Fruit fly (Drosophila melanogaster) whole organism, embryonic: ENCODE data around the gene Alp13.

Source experiments
- Antp ChIP-seq: fragments of 200-800 bp; sonication (Bioruptor generic); optimal IDR thresholded peaks from 3 replicates; lab custom pipeline; 2016; ENCODE audit warnings: missing biosample characterization, missing genetic modification characterization
- Asciz ChIP-seq: fragments of 200-800 bp; sonication (Bioruptor generic); optimal IDR thresholded peaks from 2 replicates; lab custom pipeline; 2017; ENCODE audit warnings: missing biosample characterization, mild to moderate bottlenecking, missing genetic modification characterization, missing genetic modification reagents
- CG11695 ChIP-seq: fragments of 200-800 bp; sonication (Bioruptor generic); IDR thresholded peaks from 3 replicates; pipeline ENCODE4 v1.3.6; 2022; ENCODE audit warnings: missing biosample characterization, missing genetic modification characterization
- CG12071 ChIP-seq: fragments of 200-800 bp; sonication (Bioruptor generic); optimal IDR thresholded peaks from 3 replicates; lab custom pipeline; 2018; ENCODE audit warnings: missing biosample characterization, mild to moderate bottlenecking, missing genetic modification characterization
- CG12104 ChIP-seq: fragments of 200-800 bp; sonication (Bioruptor generic); optimal IDR thresholded peaks from 3 replicates; lab custom pipeline; 2016; ENCODE audit warnings: missing biosample characterization, missing genetic modification characterization
- CG13894 ChIP-seq: fragments of 200-800 bp; sonication (Bioruptor generic); optimal IDR thresholded peaks from 3 replicates; lab custom pipeline; 2018; ENCODE audit warnings: missing biosample characterization, mild to moderate bottlenecking, missing genetic modification characterization, moderate library complexity
- CG15479 ChIP-seq: fragments of 200-800 bp; sonication (Bioruptor generic); optimal IDR thresholded peaks from 3 replicates; lab custom pipeline; 2019; ENCODE audit warnings: missing biosample characterization, mild to moderate bottlenecking, missing genetic modification characterization, moderate library complexity
- CG1603 ChIP-seq: fragments of 200-800 bp; sonication (Bioruptor generic); optimal IDR thresholded peaks from 2 replicates; lab custom pipeline; 2019; ENCODE audit warnings: missing biosample characterization, mild to moderate bottlenecking, missing genetic modification characterization, moderate library complexity
- CG17912 ChIP-seq: fragments of 200-800 bp; sonication (Bioruptor generic); optimal IDR thresholded peaks from 2 replicates; lab custom pipeline; 2018; ENCODE audit warnings: missing biosample characterization, mild to moderate bottlenecking, missing genetic modification characterization
- CG18262 ChIP-seq: fragments of 200-800 bp; optimal IDR thresholded peaks from 3 replicates; lab custom pipeline; 2019; ENCODE audit warnings: missing biosample characterization, mild to moderate bottlenecking, missing genetic modification characterization, moderate library complexity
- CG18599 ChIP-seq: fragments of 200-800 bp; sonication (Bioruptor generic); optimal IDR thresholded peaks from 3 replicates; lab custom pipeline; 2017; ENCODE audit warnings: missing biosample characterization, missing genetic modification characterization, mild to moderate bottlenecking, moderate library complexity, missing genetic modification reagents
- CG18764 ChIP-seq: fragments of 200-800 bp; sonication (Bioruptor generic); optimal IDR thresholded peaks from 3 replicates; lab custom pipeline; 2016; ENCODE audit warnings: missing biosample characterization, missing genetic modification characterization
- CG2199 ChIP-seq: fragments of 200-800 bp; sonication (Bioruptor generic); IDR thresholded peaks from 3 replicates; pipeline ENCODE4 v1.3.6; 2022; ENCODE audit warnings: missing biosample characterization, missing genetic modification characterization
- CG2678 ChIP-seq: fragments of 200-800 bp; sonication (Bioruptor generic); optimal IDR thresholded peaks from 3 replicates; lab custom pipeline; 2019; ENCODE audit warnings: missing biosample characterization, mild to moderate bottlenecking, missing genetic modification characterization, moderate library complexity
- CG30020 ChIP-seq: fragments of 200-800 bp; optimal IDR thresholded peaks from 2 replicates; lab custom pipeline; 2019; ENCODE audit warnings: missing biosample characterization, mild to moderate bottlenecking, missing genetic modification characterization, moderate library complexity
- CG30403 ChIP-seq: fragments of 200-800 bp; sonication (Bioruptor generic); optimal IDR thresholded peaks from 3 replicates; lab custom pipeline; 2016; ENCODE audit warnings: missing biosample characterization, missing genetic modification characterization
- CG31441 ChIP-seq: fragments of 200-800 bp; sonication (Bioruptor generic); IDR thresholded peaks from 2 replicates; pipeline ENCODE4 v1.3.6; 2022; ENCODE audit warnings: missing biosample characterization, missing genetic modification characterization
- CG34376 ChIP-seq: fragments of 200-800 bp; sonication (Bioruptor generic); optimal IDR thresholded peaks from 2 replicates; lab custom pipeline; 2018; ENCODE audit warnings: missing biosample characterization, mild to moderate bottlenecking, missing genetic modification characterization
- D19B ChIP-seq: fragments of 200-800 bp; sonication (Bioruptor generic); optimal IDR thresholded peaks from 2 replicates; lab custom pipeline; 2017; ENCODE audit warnings: missing biosample characterization, mild to moderate bottlenecking, missing genetic modification characterization
- Dad ChIP-seq: fragments of 200-800 bp; sonication (Bioruptor generic); optimal IDR thresholded peaks from 3 replicates; lab custom pipeline; 2016; ENCODE audit warnings: missing biosample characterization, missing genetic modification characterization
- Deaf1 ChIP-seq: fragments of 200-800 bp; optimal IDR thresholded peaks from 3 replicates; lab custom pipeline; 2019; ENCODE audit warnings: missing biosample characterization, mild to moderate bottlenecking, missing genetic modification characterization, moderate library complexity
- Gsc ChIP-seq: fragments of 200-800 bp; sonication (Bioruptor generic); IDR thresholded peaks from 2 replicates; pipeline ENCODE4 v1.3.6; 2022; ENCODE audit warnings: missing biosample characterization, missing genetic modification characterization
- Hey ChIP-seq: fragments of 200-800 bp; sonication (Bioruptor generic); optimal IDR thresholded peaks from 3 replicates; lab custom pipeline; 2018; ENCODE audit warnings: missing biosample characterization, mild to moderate bottlenecking, missing genetic modification characterization
- HmgD ChIP-seq: fragments of 200-800 bp; sonication (Bioruptor generic); optimal IDR thresholded peaks from 3 replicates; lab custom pipeline; 2016; ENCODE audit warnings: missing biosample characterization, missing genetic modification characterization
- Hsf ChIP-seq: fragments of 200-800 bp; sonication (Bioruptor generic); optimal IDR thresholded peaks from 3 replicates; lab custom pipeline; 2016; ENCODE audit warnings: missing biosample characterization, missing genetic modification characterization
- Jarid2 ChIP-seq: fragments of 200-800 bp; sonication (Bioruptor generic); optimal IDR thresholded peaks from 3 replicates; lab custom pipeline; 2017; ENCODE audit warnings: mild to moderate bottlenecking, missing biosample characterization, missing genetic modification reagents, missing genetic modification characterization
- Med ChIP-seq: fragments of 200-800 bp; sonication (Bioruptor generic); peaks from one replicate; lab custom pipeline; 2016; ENCODE audit warnings: missing biosample characterization, missing genetic modification characterization, mild to moderate bottlenecking, inconsistent platforms, moderate library complexity
- Meics ChIP-seq: fragments of 200-800 bp; sonication (Bioruptor generic); optimal IDR thresholded peaks from 2 replicates; lab custom pipeline; 2017; ENCODE audit warnings: missing biosample characterization, mild to moderate bottlenecking, missing genetic modification characterization
- Mes4 ChIP-seq: fragments of 200-800 bp; sonication (Bioruptor generic); optimal IDR thresholded peaks from 2 replicates; lab custom pipeline; 2016; ENCODE audit warnings: missing biosample characterization, missing genetic modification characterization
- Mrtf ChIP-seq: fragments of 200-800 bp; sonication (Bioruptor generic); IDR thresholded peaks from 3 replicates; pipeline ENCODE4 v1.3.6; 2022; ENCODE audit warnings: missing biosample characterization, missing genetic modification characterization
- Nf-YA ChIP-seq: fragments of 200-800 bp; sonication (Bioruptor generic); IDR thresholded peaks from 2 replicates; pipeline ENCODE4 v1.3.6; 2022; ENCODE audit warnings: missing biosample characterization, missing genetic modification characterization
- Nf-YC ChIP-seq: fragments of 200-800 bp; optimal IDR thresholded peaks from 3 replicates; lab custom pipeline; 2019; ENCODE audit warnings: missing biosample characterization, mild to moderate bottlenecking, missing genetic modification characterization, moderate library complexity
- Sry-δ ChIP-seq: fragments of 200-800 bp; sonication (Bioruptor generic); optimal IDR thresholded peaks from 2 replicates; lab custom pipeline; 2016; ENCODE audit warnings: missing biosample characterization, missing genetic modification characterization
- Ssrp ChIP-seq: fragments of 200-800 bp; sonication (Bioruptor generic); optimal IDR thresholded peaks from 2 replicates; lab custom pipeline; 2018; ENCODE audit warnings: missing biosample characterization, mild to moderate bottlenecking, missing genetic modification characterization, moderate library complexity
- Xrp1 ChIP-seq: fragments of 200-800 bp; sonication (Bioruptor generic); IDR thresholded peaks from 2 replicates; pipeline ENCODE4 v1.3.6; 2022; ENCODE audit warnings: missing biosample characterization, missing genetic modification characterization
- YL-1 ChIP-seq: fragments of 200-800 bp; sonication (Bioruptor generic); optimal IDR thresholded peaks from 3 replicates; lab custom pipeline; 2017; ENCODE audit warnings: missing biosample characterization, mild to moderate bottlenecking, missing genetic modification characterization
- aop ChIP-seq: fragments of 200-800 bp; sonication (Bioruptor generic); IDR thresholded peaks from 2 replicates; pipeline ENCODE4 v1.3.6; 2022; ENCODE audit warnings: missing biosample characterization, missing genetic modification characterization
- bbx ChIP-seq: fragments of 200-800 bp; sonication (Bioruptor generic); IDR thresholded peaks from 2 replicates; pipeline ENCODE4 v1.3.6; 2022; ENCODE audit warnings: missing biosample characterization, missing genetic modification characterization; ENCODE audit not compliant: partially characterized antibody
- dimm ChIP-seq: fragments of 200-800 bp; sonication (Bioruptor generic); IDR thresholded peaks from 2 replicates; pipeline ENCODE4 v1.3.6; 2022; ENCODE audit warnings: missing biosample characterization, missing genetic modification characterization
- en ChIP-seq: fragments of 200-800 bp; sonication (Bioruptor generic); optimal IDR thresholded peaks from 2 replicates; lab custom pipeline; 2016; ENCODE audit warnings: missing biosample characterization, missing genetic modification characterization
- ewg ChIP-seq: fragments of 200-800 bp; sonication (Bioruptor generic); optimal IDR thresholded peaks from 3 replicates; lab custom pipeline; 2017; ENCODE audit warnings: mild to moderate bottlenecking, missing biosample characterization, missing genetic modification reagents, missing genetic modification characterization
- gsb-n ChIP-seq: fragments of 200-800 bp; sonication (Bioruptor generic); optimal IDR thresholded peaks from 3 replicates; lab custom pipeline; 2018; ENCODE audit warnings: missing biosample characterization, mild to moderate bottlenecking, missing genetic modification characterization
- jumu ChIP-seq: fragments of 200-800 bp; sonication (Bioruptor generic); optimal IDR thresholded peaks from 3 replicates; lab custom pipeline; 2016; ENCODE audit warnings: missing biosample characterization, missing genetic modification characterization
- klu ChIP-seq: fragments of 200-800 bp; sonication (Bioruptor generic); IDR thresholded peaks from 2 replicates; pipeline ENCODE4 v1.3.6; 2022; ENCODE audit warnings: missing biosample characterization, missing genetic modification characterization
- nerfin-1 ChIP-seq: fragments of 200-800 bp; sonication (Bioruptor generic); optimal IDR thresholded peaks from 3 replicates; lab custom pipeline; 2019; ENCODE audit warnings: missing biosample characterization, mild to moderate bottlenecking, missing genetic modification characterization, moderate library complexity
- p53 ChIP-seq: fragments of 200-800 bp; sonication (Bioruptor generic); optimal IDR thresholded peaks from 2 replicates; lab custom pipeline; 2016; ENCODE audit warnings: missing biosample characterization, missing genetic modification characterization
- pho ChIP-seq: fragments of 200-800 bp; sonication (Bioruptor generic); optimal IDR thresholded peaks from 2 replicates; lab custom pipeline; 2016; ENCODE audit warnings: missing biosample characterization, missing genetic modification characterization
- ranshi ChIP-seq: fragments of 200-800 bp; sonication (Bioruptor generic); IDR thresholded peaks from 2 replicates; pipeline ENCODE4 v1.3.6; 2022; ENCODE audit warnings: missing biosample characterization, missing genetic modification characterization
- repo ChIP-seq: fragments of 200-800 bp; sonication (Bioruptor generic); optimal IDR thresholded peaks from 2 replicates; lab custom pipeline; 2016; ENCODE audit warnings: missing biosample characterization, missing genetic modification characterization
- seq ChIP-seq: fragments of 200-800 bp; sonication (Bioruptor generic); IDR thresholded peaks from 2 replicates; pipeline ENCODE4 v1.3.6; 2022; ENCODE audit warnings: missing biosample characterization, missing genetic modification characterization
- sna ChIP-seq: fragments of 200-800 bp; sonication (Bioruptor generic); IDR thresholded peaks from 2 replicates; pipeline ENCODE4 v1.3.6; 2022; ENCODE audit warnings: missing biosample characterization, missing genetic modification characterization; ENCODE audit not compliant: partially characterized antibody
- trem ChIP-seq: fragments of 200-800 bp; optimal IDR thresholded peaks from 3 replicates; lab custom pipeline; 2019; ENCODE audit warnings: missing biosample characterization, mild to moderate bottlenecking, missing genetic modification characterization, moderate library complexity
- zfh2 ChIP-seq: fragments of 200-800 bp; sonication (Bioruptor generic); optimal IDR thresholded peaks from 2 replicates; lab custom pipeline; 2016; ENCODE audit warnings: missing biosample characterization, missing genetic modification characterization

The Alp13 gene

DNA sequence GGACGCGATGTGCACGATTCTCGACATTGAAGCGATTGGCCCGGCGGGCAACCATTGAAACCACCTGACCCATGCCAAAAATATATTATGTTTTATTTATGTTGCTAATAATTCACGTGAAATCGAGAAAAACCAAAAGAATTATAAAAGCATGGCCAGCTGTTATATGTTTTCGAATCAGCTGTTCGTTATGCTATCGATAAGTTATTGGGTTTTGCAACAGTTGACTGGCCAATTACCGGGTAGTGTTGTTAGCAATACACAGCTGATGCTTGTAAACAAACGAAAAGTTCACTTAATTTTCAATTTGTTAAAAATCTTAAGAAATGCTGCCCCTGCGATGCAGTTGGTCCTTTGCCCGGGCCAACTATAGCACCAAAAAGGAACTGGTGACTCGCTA, 29.8 kb downstream of the Alp13 start, which contains the start of the genes CG11722 and mtTFB2 (continued):
- TF ChIP-seq gsb-n (tag; lab: Kevin White, UChicago): no peak
- no peak for TF ChIP-seq Asciz (GFP tag; lab: Kevin White, UChicago)
- no peak for TF ChIP-seq nerfin-1 (tag; lab: Kevin White, UChicago)
- no peak for TF ChIP-seq Jarid2 (GFP tag; lab: Kevin White, UChicago)
- no peak for TF ChIP-seq aop (GFP tag; lab: Robert Waterston, UW)
- peak; percentile 10 for TF ChIP-seq trem (tag; lab: Kevin White, UChicago)
- TF ChIP-seq Meics (GFP tag; lab: Kevin White, UChicago): no peak
- no peak for TF ChIP-seq CG12071 (GFP tag; lab: Kevin White, UChicago)
- TF ChIP-seq jumu (GFP tag; lab: Kevin White, UChicago): no peak
- peak; percentile 21 for TF ChIP-seq CG1603
- TF ChIP-seq zfh2 (GFP tag; lab: Kevin White, UChicago): no peak
- no peak for TF ChIP-seq pho (GFP tag; lab: Kevin White, UChicago)
- TF ChIP-seq CG30403 (GFP tag; lab: Kevin White, UChicago): no peak
- TF ChIP-seq CG30020 (tag; lab: Kevin White, UChicago): no peak
- TF ChIP-seq Mrtf (GFP tag; lab: Robert Waterston, UW): no peak
- TF ChIP-seq Ssrp (tag; lab: Kevin White, UChicago): no peak
- TF ChIP-seq ewg (GFP tag; lab: Kevin White, UChicago): no peak
- peak; percentile 45; the same call in 1 of the 2 replicates for TF ChIP-seq sna (GFP tag; lab: Robert Waterston, UW)
- TF ChIP-seq Nf-YC (tag; lab: Kevin White, UChicago): peak; percentile 82
- TF ChIP-seq seq (GFP tag; lab: Robert Waterston, UW): no peak
- no peak for TF ChIP-seq CG18764 (GFP tag; lab: Kevin White, UChicago)
- no peak for TF ChIP-seq HmgD
- TF ChIP-seq Xrp1: no peak
- no peak for TF ChIP-seq klu (GFP tag; lab: Robert Waterston, UW)
- TF ChIP-seq Antp (GFP tag; lab: Kevin White, UChicago): no peak
- no peak for TF ChIP-seq D19B
- peak; percentile 29 for TF ChIP-seq Sry-δ (GFP tag; lab: Kevin White, UChicago)
- TF ChIP-seq Hsf: no peak
- no peak for TF ChIP-seq en (GFP tag; lab: Kevin White, UChicago)
- no peak for TF ChIP-seq ranshi (GFP tag; lab: Robert Waterston, UW)
- TF ChIP-seq Nf-YA: no peak
- TF ChIP-seq CG18599 (GFP tag; lab: Kevin White, UChicago): no peak
- TF ChIP-seq CG12104: no peak
- peak; percentile 45 for TF ChIP-seq CG15479 (GFP tag; lab: Kevin White, UChicago)
- TF ChIP-seq Dad (GFP tag; lab: Kevin White, UChicago): no peak
- no peak for TF ChIP-seq p53
- TF ChIP-seq Hey (tag; lab: Kevin White, UChicago): no peak
- no peak for TF ChIP-seq CG17912
- TF ChIP-seq YL-1 (GFP tag; lab: Kevin White, UChicago): no peak
- TF ChIP-seq Med: peak; percentile 29
- no peak for TF ChIP-seq CG2199 (GFP tag; lab: Robert Waterston, UW)
- TF ChIP-seq Mes4 (GFP tag; lab: Kevin White, UChicago): no peak
- TF ChIP-seq dimm (GFP tag; lab: Robert Waterston, UW): no peak
- TF ChIP-seq Gsc (GFP tag; lab: Robert Waterston, UW): no peak
- TF ChIP-seq CG34376: peak; percentile 21
- TF ChIP-seq CG18262 (tag; lab: Kevin White, UChicago): no peak
- TF ChIP-seq CG13894 (tag; lab: Kevin White, UChicago): no peak
- no peak for TF ChIP-seq repo (GFP tag; lab: Kevin White, UChicago)
- peak; percentile 39 for TF ChIP-seq bbx (GFP tag; lab: Robert Waterston, UW)
- no peak for TF ChIP-seq Deaf1 (tag; lab: Kevin White, UChicago)
- TF ChIP-seq CG11695 (GFP tag; lab: Robert Waterston, UW): no peak
- TF ChIP-seq CG31441 (GFP tag; lab: Robert Waterston, UW): no peak
- no peak for TF ChIP-seq CG2678 (tag; lab: Kevin White, UChicago)
